Worm (Caenorhabditis elegans): Measurements from ENCODE around the gene srw-95.

DNA sequence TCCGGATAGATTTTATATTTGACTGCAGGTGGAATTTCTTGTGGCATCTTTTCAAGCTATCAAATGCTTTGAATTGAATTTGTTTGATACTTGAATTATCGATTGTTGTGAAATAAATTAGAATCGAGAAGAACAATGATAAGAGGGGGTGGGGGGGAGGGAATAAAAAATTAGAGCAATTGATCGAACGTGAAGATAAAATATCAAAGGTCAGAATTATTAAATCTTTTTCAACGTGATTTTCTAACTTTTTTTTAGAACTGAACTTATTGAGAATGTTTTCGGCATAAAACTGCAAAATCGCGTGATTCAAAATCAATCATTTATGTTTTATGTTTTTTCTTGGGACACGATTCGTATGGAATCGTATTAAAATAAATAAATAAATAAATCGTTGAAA is 15.3 kb downstream of the srw-95 start, which contains the start of gene mpz-4:
- no peak for TF ChIP-seq him-1 (tag; optimal IDR thresholded peaks at IDR 0.05)
- TF ChIP-seq W03F9.2 (tag; optimal IDR thresholded peaks at IDR 0.05) = no peak

All from whole organism, L4/young adult.